Worm (Caenorhabditis elegans): Measurements from ENCODE around the gene srv-27.
"Not testable (repeated sequence)": the region's sequence is repeated elsewhere in the genome, so short reads cannot be mapped to it uniquely, and the experiment has no call there.

Gene srv-27

ce11 chrIV:6298253-6298652 is at the start of gene srv-27:
srv-27 (minus strand) TSS chrIV:6298353.
- TF ChIP-seq unc-62 (GFP tag; optimal IDR thresholded peaks at IDR 0.05 in 1 of 2) (no peak), unc-62 (tag; optimal IDR thresholded peaks at IDR 0.05) (no peak), ceh-20 (GFP tag; IDR thresholded peaks at IDR 0.05) (no peak), dve-1 (tag; optimal IDR thresholded peaks at IDR 0.05; ENCODE audit: insufficient read depth) (no peak), mxl-2 (GFP tag; conservative IDR thresholded peaks at IDR 0.05) (no peak), nhr-237 (tag; optimal IDR thresholded peaks at IDR 0.05) (no peak), lim-7 (GFP tag; IDR thresholded peaks at IDR 0.05) (no peak), zfp-3 (GFP tag; conservative IDR thresholded peaks at IDR 0.05) (no peak), daf-19 (GFP tag; conservative IDR thresholded peaks at IDR 0.05) (no peak), daf-12 (tag; optimal IDR thresholded peaks at IDR 0.05) (no peak), duxl-1 (tag; optimal IDR thresholded peaks at IDR 0.05; ENCODE audit: poor library complexity) (no peak), set-16 (GFP tag; IDR thresholded peaks at IDR 0.05) (no peak), D1046.2 (GFP tag; IDR thresholded peaks at IDR 0.05) (no peak), F37D6.2 (tag; optimal IDR thresholded peaks at IDR 0.05) (no peak), aha-1 (tag) (no peak), daf-8 (GFP tag; IDR thresholded peaks at IDR 0.05) (no peak), lin-38 (GFP tag; IDR thresholded peaks at IDR 0.05) (no peak), mdl-1 (tag; optimal IDR thresholded peaks at IDR 0.05) (no peak)

DNA sequence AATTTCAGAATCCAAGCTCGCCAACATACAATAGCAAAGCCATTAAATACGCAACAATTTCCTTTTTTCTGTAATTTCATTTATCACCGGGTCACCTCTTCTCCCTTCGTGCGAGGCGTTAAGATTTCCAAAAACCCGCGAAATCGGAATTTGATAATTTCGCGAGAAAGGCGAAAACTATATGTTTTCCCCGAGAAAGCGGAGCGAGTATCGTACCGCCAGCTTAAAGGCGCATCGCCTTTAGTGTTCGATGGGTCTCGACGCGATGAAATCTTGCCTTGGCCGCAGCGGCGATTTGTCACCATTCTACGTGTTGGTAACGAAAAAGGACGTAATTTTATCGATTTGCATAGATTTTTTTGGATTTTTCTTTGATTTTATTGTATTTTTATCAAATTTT is 49.7 kb upstream of the srv-27 start:
- peak; percentile 75 for TF ChIP-seq snpc-1.2 (GFP tag; IDR thresholded peaks at IDR 0.05)

DNA sequence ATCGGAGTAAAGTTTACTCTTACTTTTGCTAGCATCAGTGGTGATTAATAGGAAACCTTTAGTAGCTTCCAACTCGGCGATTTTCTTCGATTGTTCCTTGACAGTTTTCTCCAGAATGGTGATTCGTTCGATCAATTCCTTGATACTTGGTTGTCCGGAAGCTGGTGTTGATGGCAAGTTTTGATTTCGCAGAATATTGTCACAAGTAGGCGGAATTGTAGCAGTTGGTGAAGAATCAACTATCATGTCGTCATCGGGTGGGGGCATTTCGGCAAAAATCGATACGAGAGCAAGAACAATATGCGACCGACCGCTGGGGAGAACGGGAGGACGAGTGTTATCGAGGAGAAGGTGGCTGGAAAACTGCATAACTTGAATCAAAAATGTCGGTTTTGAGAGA is 49.1 kb upstream of the srv-27 start, which contains the start of gene Y73B6BL.289:
Gene Y73B6BL.289, plus strand, starts transcription at position 301 of the 400 bp plus-strand sequence.
- TF ChIP-seq nhr-25 (tag; optimal IDR thresholded peaks at IDR 0.05; ENCODE audit: borderline replicate concordance, insufficient read depth); daf-19 (GFP tag; conservative IDR thresholded peaks at IDR 0.05); daf-8 (GFP tag; IDR thresholded peaks at IDR 0.05): not testable (repeated sequence)

DNA sequence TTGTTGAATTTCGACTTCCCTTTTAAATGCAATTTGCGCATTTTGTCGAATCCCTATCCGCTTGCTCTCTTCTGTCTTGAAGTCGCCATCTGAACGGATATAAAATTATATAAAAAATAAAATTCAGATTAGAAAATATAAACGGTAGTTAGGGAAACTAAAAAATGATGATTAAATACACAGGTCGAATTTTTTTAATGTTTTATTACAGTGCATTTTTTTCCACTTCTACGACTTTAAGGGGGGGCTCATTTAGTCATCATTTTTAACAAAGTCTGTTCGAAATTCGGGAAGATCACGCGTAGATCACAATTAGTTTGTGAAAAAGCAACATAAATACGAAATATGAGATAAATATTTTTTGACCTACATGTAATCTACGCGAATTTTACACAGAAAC is 44.7 kb upstream of the srv-27 start, which contains the start of gene Y73B6BL.14:
Gene Y73B6BL.14, minus strand, starts transcription at position 101 of the 400 bp plus-strand sequence.
- no peak for TF ChIP-seq nhr-111 (GFP tag; optimal IDR thresholded peaks at IDR 0.05)
- no peak for TF ChIP-seq vab-7 (GFP tag; IDR thresholded peaks at IDR 0.05)
- TF ChIP-seq aly-2 (tag; optimal IDR thresholded peaks at IDR 0.05): no peak
- TF ChIP-seq T20F7.1 (GFP tag; optimal IDR thresholded peaks at IDR 0.05): no peak
- no peak for TF ChIP-seq tra-1 (GFP tag; IDR thresholded peaks at IDR 0.05)
- TF ChIP-seq duxl-1 (tag; optimal IDR thresholded peaks at IDR 0.05; ENCODE audit: poor library complexity): no peak

ce11 chrIV:6342431-6342830 is 44.3 kb upstream of the srv-27 start, which contains the start of gene Y73B6BL.288:
Y73B6BL.288 (minus strand) TSS chrIV:6342531.
- no peak for TF ChIP-seq dmd-8 (GFP tag; IDR thresholded peaks at IDR 0.05)
- TF ChIP-seq zip-2 (tag; optimal IDR thresholded peaks at IDR 0.05): no peak
- no peak for TF ChIP-seq dpl-1 (GFP tag; optimal IDR thresholded peaks at IDR 0.05)
- TF ChIP-seq ZK546.5 (tag; optimal IDR thresholded peaks at IDR 0.05): no peak
- no peak for TF ChIP-seq vab-7 (GFP tag; IDR thresholded peaks at IDR 0.05)
- no peak for TF ChIP-seq madf-9 (GFP tag; conservative IDR thresholded peaks at IDR 0.05)

DNA sequence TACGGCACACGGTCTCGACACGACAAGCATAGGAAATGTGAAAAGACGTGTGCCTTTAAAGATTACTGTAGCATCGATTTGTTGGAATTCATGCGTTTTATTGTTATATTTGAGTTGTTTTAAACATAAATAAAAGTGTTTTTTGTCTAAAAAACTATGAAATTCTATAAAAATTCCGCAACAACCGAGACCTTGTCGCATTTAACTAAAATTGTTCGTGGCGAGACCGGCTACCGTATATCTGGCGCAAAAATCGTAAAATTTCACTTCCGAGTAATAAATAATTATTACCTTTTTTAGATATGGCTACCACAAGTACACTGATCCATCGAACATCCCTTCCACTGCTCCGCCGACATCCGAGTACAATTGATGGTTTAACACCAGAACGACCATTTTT is 39.2 kb upstream of the srv-27 start, which contains the start of gene ipla-6:
Gene ipla-6, plus strand, starts transcription at position 301 of the 400 bp plus-strand sequence.
- no peak for TF ChIP-seq arid-1 (GFP tag; conservative IDR thresholded peaks at IDR 0.05)
- no peak for TF ChIP-seq cey-2 (tag; optimal IDR thresholded peaks at IDR 0.05; ENCODE audit: borderline replicate concordance, insufficient read depth)
- no peak for TF ChIP-seq ceh-62 (tag; optimal IDR thresholded peaks at IDR 0.05)
- TF ChIP-seq nhr-77 (tag; optimal IDR thresholded peaks at IDR 0.05): no peak
- TF ChIP-seq aly-2 (tag; optimal IDR thresholded peaks at IDR 0.05): no peak
- TF ChIP-seq lim-7 (GFP tag; IDR thresholded peaks at IDR 0.05): no peak
- TF ChIP-seq mxl-3 (GFP tag; optimal IDR thresholded peaks at IDR 0.05): no peak
- no peak for TF ChIP-seq zag-1 (tag; optimal IDR thresholded peaks at IDR 0.05)
- TF ChIP-seq daf-16 (GFP tag; optimal IDR thresholded peaks at IDR 0.05): no peak
- TF ChIP-seq daf-16 (tag; optimal IDR thresholded peaks at IDR 0.05): no peak
- no peak for TF ChIP-seq vab-7 (GFP tag; IDR thresholded peaks at IDR 0.05)
- TF ChIP-seq dpl-1 (GFP tag; optimal IDR thresholded peaks at IDR 0.05): no peak

All from whole organism, L4 larva.